Fruit fly (Drosophila melanogaster) whole organism, wandering third instar larva: Measurements from ENCODE around the gene Dys.

Experiments used
- CG32264 ChIP-seq: fragments of 200-800 bp; sonication (Bioruptor generic); optimal IDR thresholded peaks from 2 replicates; lab custom pipeline; 2016; ENCODE audit warnings: missing biosample characterization, missing genetic modification characterization
- CG9705 ChIP-seq: fragments of 200-800 bp; sonication (Bioruptor generic); optimal IDR thresholded peaks from 2 replicates; lab custom pipeline; 2018; ENCODE audit warnings: missing biosample characterization, mild to moderate bottlenecking, missing genetic modification characterization
- CrebA ChIP-seq: fragments of 200-800 bp; sonication (Bioruptor generic); optimal IDR thresholded peaks from 2 replicates; lab custom pipeline; 2016; ENCODE audit warnings: missing biosample characterization, mild to moderate bottlenecking, missing genetic modification characterization, borderline replicate concordance
- Dfd ChIP-seq: fragments of >200 bp; optimal IDR thresholded peaks from 2 replicates; lab custom pipeline; 2017; ENCODE audit warnings: missing biosample characterization, missing genetic modification characterization
- Dif ChIP-seq: fragments of 200-275, 200-300 bp; sonication (Bioruptor generic); optimal IDR thresholded peaks from 2 replicates; lab custom pipeline; 2018; ENCODE audit warnings: missing biosample characterization, missing genetic modification characterization; ENCODE audit not compliant: partially characterized antibody
- HLH106 ChIP-seq: fragments of 200-800 bp; optimal IDR thresholded peaks from 3 replicates; lab custom pipeline; 2019; ENCODE audit warnings: missing biosample characterization, mild to moderate bottlenecking, missing genetic modification characterization, moderate library complexity
- Hnf4 ChIP-seq: fragments of 200-800 bp; sonication (Bioruptor generic); optimal IDR thresholded peaks from 2 replicates; lab custom pipeline; 2016; ENCODE audit warnings: missing biosample characterization, mild to moderate bottlenecking, missing genetic modification characterization
- Hr78 ChIP-seq: fragments of >200 bp; optimal IDR thresholded peaks from 2 replicates; lab custom pipeline; 2017; ENCODE audit warnings: missing biosample characterization, missing genetic modification characterization
- Hr83 ChIP-seq: fragments of 200-300 bp; sonication (Bioruptor generic); optimal IDR thresholded peaks from 2 replicates; lab custom pipeline; 2016; ENCODE audit warnings: missing biosample characterization, mild to moderate bottlenecking, missing genetic modification characterization, moderate library complexity; ENCODE audit not compliant: poor library complexity, severe bottlenecking
- Jra ChIP-seq: sonication (Bioruptor generic); optimal IDR thresholded peaks from 2 replicates; lab custom pipeline; 2016; ENCODE audit warnings: missing biosample characterization, missing genetic modification characterization
- Mio ChIP-seq: sonication (Bioruptor generic); optimal IDR thresholded peaks from 2 replicates; lab custom pipeline; 2016; ENCODE audit warnings: missing biosample characterization, missing genetic modification characterization
- OdsH ChIP-seq: fragments of 200-800 bp; sonication (Bioruptor generic); optimal IDR thresholded peaks from 2 replicates; lab custom pipeline; 2016; ENCODE audit warnings: missing biosample characterization, mild to moderate bottlenecking, missing genetic modification characterization
- Rel ChIP-seq, 2 experiments: fragments of 200-800 bp; sonication (Bioruptor generic) in 1 of 2; optimal IDR thresholded peaks; 2 replicates in 1 of 2; 3 replicates in 1 of 2; lab custom pipeline; 2016 to 2019; ENCODE audit warnings: mild to moderate bottlenecking in 2 of 2, missing biosample characterization in 2 of 2, missing genetic modification characterization in 2 of 2, moderate library complexity in 1 of 2
- Sp1 ChIP-seq: fragments of 200-800 bp; sonication (Bioruptor generic); optimal IDR thresholded peaks from 3 replicates; lab custom pipeline; 2019; ENCODE audit warnings: missing biosample characterization, mild to moderate bottlenecking, missing genetic modification characterization, moderate library complexity
- Vsx2 ChIP-seq: fragments of 200-300, 225-300 bp; sonication (Bioruptor generic); optimal IDR thresholded peaks from 2 replicates; lab custom pipeline; 2018; ENCODE audit warnings: missing biosample characterization, missing genetic modification characterization; ENCODE audit not compliant: partially characterized antibody
- br ChIP-seq: fragments of 200-800 bp; sonication (Bioruptor generic); optimal IDR thresholded peaks from 2 replicates; lab custom pipeline; 2016; ENCODE audit warnings: missing biosample characterization, missing genetic modification characterization
- brk ChIP-seq: fragments of 200-800 bp; sonication (Bioruptor generic); optimal IDR thresholded peaks from 2 replicates; lab custom pipeline; 2016; ENCODE audit warnings: missing biosample characterization, mild to moderate bottlenecking, missing genetic modification characterization
- dl ChIP-seq, 2 experiments: fragments of 175-275, 200-275 bp in 1 of 2; fragments of 200-275 bp in 1 of 2; sonication (Bioruptor generic); optimal IDR thresholded peaks; lab custom pipeline; 2018; ENCODE audit warnings: mild to moderate bottlenecking in 2 of 2, missing biosample characterization in 2 of 2, missing genetic modification characterization in 2 of 2, moderate library complexity in 2 of 2; ENCODE audit not compliant: partially characterized antibody in 2 of 2, insufficient read depth in 1 of 2
- dmrt93B ChIP-seq: fragments of 200-800 bp; sonication (Bioruptor generic); optimal IDR thresholded peaks from 2 replicates; lab custom pipeline; 2018; ENCODE audit warnings: missing biosample characterization, mild to moderate bottlenecking, missing genetic modification characterization
- dsf ChIP-seq: sonication (Bioruptor generic); optimal IDR thresholded peaks from 2 replicates; lab custom pipeline; 2016; ENCODE audit warnings: missing biosample characterization, missing genetic modification characterization, borderline replicate concordance
- ey ChIP-seq: fragments of 200-800 bp; sonication (Bioruptor generic); optimal IDR thresholded peaks from 2 replicates; lab custom pipeline; 2016; ENCODE audit warnings: missing biosample characterization, missing genetic modification characterization
- jim ChIP-seq: fragments of 175-275, 200-325 bp; sonication (Bioruptor generic); optimal IDR thresholded peaks from 2 replicates; lab custom pipeline; 2016; ENCODE audit warnings: missing biosample characterization, mild to moderate bottlenecking, missing genetic modification characterization
- pan ChIP-seq: fragments of >200 bp; optimal IDR thresholded peaks from 2 replicates; lab custom pipeline; 2017
- psq ChIP-seq: fragments of 200-800 bp; sonication (Bioruptor generic); optimal IDR thresholded peaks from 3 replicates; lab custom pipeline; 2017; ENCODE audit warnings: missing biosample characterization, mild to moderate bottlenecking, missing genetic modification characterization, moderate library complexity
- rgr ChIP-seq: fragments of 200-800 bp; sonication (Bioruptor generic); optimal IDR thresholded peaks from 3 replicates; lab custom pipeline; 2016; ENCODE audit warnings: missing biosample characterization, mild to moderate bottlenecking, missing genetic modification characterization
- sage ChIP-seq: fragments of 200-800 bp; sonication (Bioruptor generic); optimal IDR thresholded peaks from 2 replicates; lab custom pipeline; 2016; ENCODE audit warnings: missing biosample characterization, mild to moderate bottlenecking, missing genetic modification characterization
- sv ChIP-seq: fragments of 200-800 bp; sonication (Bioruptor generic); optimal IDR thresholded peaks from 3 replicates; lab custom pipeline; 2016; ENCODE audit warnings: missing biosample characterization, missing genetic modification characterization
- tai ChIP-seq: sonication (Bioruptor generic); optimal IDR thresholded peaks from 2 replicates; lab custom pipeline; 2016; ENCODE audit warnings: missing biosample characterization, missing genetic modification characterization
- woc ChIP-seq: sonication (Bioruptor generic); optimal IDR thresholded peaks from 2 replicates; lab custom pipeline; 2016; ENCODE audit warnings: missing biosample characterization, mild to moderate bottlenecking, missing genetic modification characterization

Dys gene

DNA sequence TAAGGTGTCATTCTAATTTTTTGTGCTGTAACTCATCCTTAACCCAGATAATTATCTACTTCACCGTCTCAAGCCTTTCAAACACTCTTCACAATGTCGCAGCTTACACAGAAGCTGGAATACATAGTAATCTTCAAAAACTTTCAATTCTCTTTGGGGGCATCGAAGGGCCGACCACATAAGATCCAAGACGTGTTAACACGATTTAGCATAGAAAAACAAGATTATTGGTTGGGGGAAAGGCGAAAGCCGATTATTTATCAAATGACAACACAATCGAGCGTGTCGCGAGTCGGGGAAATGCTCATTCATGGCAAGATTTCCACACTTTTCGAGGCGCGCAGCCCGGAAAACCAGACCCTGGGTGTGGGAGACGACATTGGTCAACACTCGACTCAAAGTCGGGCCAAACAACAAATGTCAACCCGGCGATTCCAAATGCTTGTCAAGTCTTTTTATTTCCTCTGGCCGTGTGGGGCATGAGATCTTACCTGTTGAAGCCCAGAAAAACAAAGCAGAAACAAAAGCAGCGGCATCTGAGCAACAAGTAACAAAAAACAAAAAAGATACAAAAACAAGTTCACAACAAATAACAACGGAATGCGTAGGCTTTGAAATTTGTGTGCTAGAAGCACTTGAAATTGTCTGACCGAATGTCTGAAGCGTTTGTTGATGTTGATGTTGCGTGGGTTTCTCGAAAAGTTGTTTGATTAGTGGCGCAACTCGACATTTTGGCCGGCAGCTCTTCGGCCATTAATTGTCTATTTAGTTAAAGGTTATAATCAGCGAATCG lies 49.6 kb downstream of the Dys start:
- TF ChIP-seq br (GFP tag; lab: Kevin White, UChicago) = no peak
- TF ChIP-seq CrebA (GFP tag; lab: Kevin White, UChicago) = no peak
- no peak for TF ChIP-seq sv
- no peak for TF ChIP-seq Vsx2 (GFP tag; lab: Kevin White, UChicago)
- TF ChIP-seq Rel (GFP tag; optimal IDR thresholded peaks at IDR 0.05; lab: Kevin White, UChicago) = no peak
- no peak for TF ChIP-seq Rel (tag; optimal IDR thresholded peaks at IDR 0.05; lab: Kevin White, UChicago)
- no peak for TF ChIP-seq CG32264 (GFP tag; lab: Kevin White, UChicago)
- TF ChIP-seq OdsH (GFP tag; lab: Kevin White, UChicago) = no peak
- TF ChIP-seq woc (GFP tag; lab: Kevin White, UChicago) = no peak
- no peak for TF ChIP-seq Hnf4
- TF ChIP-seq dsf (GFP tag; lab: Kevin White, UChicago) = no peak
- no peak for TF ChIP-seq pan (lab: Kevin White, UChicago)
- TF ChIP-seq ey (GFP tag; lab: Kevin White, UChicago) = no peak
- no peak for TF ChIP-seq Jra (GFP tag; lab: Kevin White, UChicago)
- no peak for TF ChIP-seq Hr78 (GFP tag; lab: Kevin White, UChicago)
- no peak for TF ChIP-seq tai (GFP tag; lab: Kevin White, UChicago)
- TF ChIP-seq HLH106 (tag; lab: Kevin White, UChicago) = no peak
- no peak for TF ChIP-seq brk
- TF ChIP-seq Sp1 (GFP tag; lab: Kevin White, UChicago) = no peak
- no peak for TF ChIP-seq jim (GFP tag; lab: Kevin White, UChicago)
- TF ChIP-seq, all 38 proteins: peak for 0

DNA sequence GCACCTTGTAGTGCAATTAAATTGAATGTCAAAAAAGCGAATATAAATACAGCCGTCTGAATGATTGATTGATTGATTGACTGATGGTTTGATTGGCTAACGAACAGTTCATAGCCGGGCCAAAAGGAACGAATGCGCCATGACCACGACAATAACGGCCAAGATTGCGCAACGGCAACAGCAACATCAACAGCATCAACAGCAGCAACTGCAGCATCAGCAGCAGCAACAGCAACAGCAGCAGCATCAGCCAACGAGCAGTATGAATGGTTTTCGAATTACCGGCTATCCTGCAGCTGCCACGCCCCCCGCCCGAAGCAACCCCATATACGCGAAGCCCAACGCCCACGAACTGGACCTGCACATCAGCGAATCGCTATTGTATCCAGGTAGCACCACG lies 63.6 kb downstream of the Dys start:
- TF ChIP-seq Dfd (GFP tag; lab: Kevin White, UChicago) (peak; percentile 96), CrebA (GFP tag; lab: Kevin White, UChicago) (no peak)

DNA sequence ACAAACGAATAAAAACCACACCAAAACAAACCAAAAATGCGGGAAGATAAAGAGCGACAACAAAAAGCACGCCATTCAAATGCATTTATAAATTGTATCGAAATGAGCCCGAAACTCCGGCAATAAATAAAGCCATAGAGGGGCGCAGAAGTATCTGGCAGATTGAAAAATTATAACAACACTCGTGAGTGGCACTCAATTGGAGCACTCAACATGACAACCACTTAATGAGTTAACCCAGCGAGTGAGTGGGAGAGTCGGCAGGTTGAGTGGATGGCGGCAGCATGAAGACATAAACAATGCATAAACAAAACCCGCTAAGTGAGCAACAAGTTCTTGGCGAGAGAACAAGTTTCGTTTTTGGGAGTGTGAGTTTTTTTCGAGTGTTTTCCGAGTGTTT lies 107.9 kb downstream of the Dys start:
- TF ChIP-seq CG9705 (GFP tag; lab: Kevin White, UChicago) = no peak
- peak; percentile 62 for TF ChIP-seq brk
- TF ChIP-seq sage (GFP tag; lab: Kevin White, UChicago) = no peak
- TF ChIP-seq rgr (GFP tag; lab: Kevin White, UChicago) = no peak
- no peak for TF ChIP-seq CG32264 (GFP tag; lab: Kevin White, UChicago)
- peak; percentile 10 for TF ChIP-seq woc (GFP tag; lab: Kevin White, UChicago)
- TF ChIP-seq Mio (GFP tag; lab: Kevin White, UChicago) = no peak
- TF ChIP-seq psq (GFP tag; lab: Kevin White, UChicago) = peak; percentile 67
- TF ChIP-seq tai (GFP tag; lab: Kevin White, UChicago) = peak; percentile 46
- peak; percentile 43 for TF ChIP-seq Rel (GFP tag; optimal IDR thresholded peaks at IDR 0.05; lab: Kevin White, UChicago)
- TF ChIP-seq Rel (tag; optimal IDR thresholded peaks at IDR 0.05; lab: Kevin White, UChicago) = peak; percentile 39
- TF ChIP-seq Hr83 = no peak
- TF ChIP-seq dmrt93B = no peak
- peak in 1 of 2 experiments; percentile 4 for TF ChIP-seq dl (GFP tag; optimal IDR thresholded peaks at IDR 0.05; lab: Kevin White, UChicago; ENCODE audit: insufficient read depth in 1 of 2, partially characterized antibody in 2 of 2)
- TF ChIP-seq CrebA (GFP tag; lab: Kevin White, UChicago) = peak; percentile 75
- TF ChIP-seq Jra (GFP tag; lab: Kevin White, UChicago) = no peak
- peak; percentile 18 for TF ChIP-seq Dif (GFP tag; lab: Kevin White, UChicago)
- peak; percentile 36 for TF ChIP-seq Sp1 (GFP tag; lab: Kevin White, UChicago)

DNA sequence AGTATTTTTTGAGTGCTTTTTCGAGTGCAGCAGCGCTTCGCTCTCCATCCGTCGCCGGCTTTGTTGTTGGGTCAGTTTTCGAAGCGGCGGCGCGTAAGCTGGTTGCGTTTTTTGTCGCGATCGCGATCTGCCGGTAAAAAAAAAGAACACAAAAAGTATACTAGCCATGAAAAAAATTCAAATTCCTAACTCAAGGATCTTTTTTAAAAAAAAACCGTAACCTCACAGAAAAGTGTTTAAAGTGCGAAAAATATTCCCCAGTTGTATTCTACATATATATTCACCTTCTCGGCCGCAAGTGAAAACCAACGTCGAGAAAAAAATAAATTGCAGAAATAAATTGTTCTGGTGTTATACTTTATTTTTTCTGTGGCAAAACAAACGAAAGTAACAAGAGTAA lies 108.3 kb downstream of the Dys start:
- peak; percentile 69 for TF ChIP-seq jim (GFP tag; lab: Kevin White, UChicago)
- TF ChIP-seq Vsx2 (GFP tag; lab: Kevin White, UChicago) = peak; percentile 17
- no peak for TF ChIP-seq Hr83
- TF ChIP-seq tai (GFP tag; lab: Kevin White, UChicago) = no peak
